Worm (Caenorhabditis elegans) whole organism, L4/young adult: ENCODE data around the gene M176.9.
A peak's percentile ranks its signal among the peaks of the same experiment; 100 is the strongest.

Source experiments
- W03F9.2 ChIP-seq: fragments of 150-350 bp; optimal IDR thresholded peaks from 2 replicates; lab custom pipeline; 2014; ENCODE audit warnings: missing biosample characterization, missing genetic modification characterization
- dao-5 ChIP-seq: sonication (generic microtip); optimal IDR thresholded peaks from 2 replicates; lab custom pipeline; 2016; ENCODE audit warnings: missing genotype, missing genetic modification characterization, moderate library complexity, missing compliant biosample characterization
- him-1 ChIP-seq: sonication (generic microtip); optimal IDR thresholded peaks from 2 replicates; lab custom pipeline; 2016; ENCODE audit warnings: missing genotype, missing genetic modification reagents, missing genetic modification characterization, missing compliant biosample characterization

M176.9 gene

DNA sequence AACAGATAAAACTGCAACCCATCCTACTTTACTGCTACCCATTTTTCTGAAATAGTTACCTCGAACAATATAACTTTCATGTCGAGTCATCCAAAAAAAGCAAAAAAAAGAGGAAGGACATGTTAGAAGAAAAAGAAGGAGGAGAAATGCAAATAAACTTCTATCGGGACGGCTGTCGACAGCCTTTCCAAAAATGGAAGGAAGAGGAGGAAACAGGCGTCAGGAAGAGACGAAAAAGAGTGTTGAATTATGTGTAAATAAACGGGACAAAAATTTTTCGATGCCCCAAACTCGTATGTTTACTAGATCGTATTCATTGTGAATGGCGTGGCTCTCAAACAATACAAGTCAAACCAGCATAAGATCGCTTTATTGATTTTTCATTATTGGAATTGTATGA lies 16.2 kb upstream of the M176.9 start, which contains the start of gene M176.5:
Gene M176.5, minus strand, starts transcription at position 101 of the 400 bp plus-strand sequence.
- TF ChIP-seq dao-5 (tag; lab: Kevin White, UChicago) (no peak), him-1 (tag; lab: Kevin White, UChicago) (no peak), W03F9.2 (tag; lab: Kevin White, UChicago) (no peak)

DNA sequence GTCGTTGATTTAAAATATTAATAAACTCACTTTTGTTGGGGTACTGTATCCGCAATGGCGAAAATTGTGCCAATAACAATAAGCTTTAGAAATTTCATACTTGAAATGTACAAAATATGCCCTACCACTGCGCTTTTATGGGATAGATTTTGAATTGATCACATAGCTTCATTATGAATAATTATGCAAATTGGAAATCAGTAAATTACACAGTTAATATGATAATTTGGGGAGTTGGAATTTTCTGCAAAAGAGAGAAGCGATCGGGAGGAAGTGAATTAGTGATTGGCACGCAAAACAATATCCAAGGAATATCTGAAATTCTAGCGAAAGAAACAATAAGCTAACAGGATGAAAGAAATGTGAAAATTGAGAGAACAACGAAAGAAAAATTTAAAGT lies 14.7 kb upstream of the M176.9 start, which contains the start of gene M176.10:
Gene M176.10, minus strand, starts transcription at position 101 of the 400 bp plus-strand sequence.
- no peak for TF ChIP-seq W03F9.2 (tag; lab: Kevin White, UChicago)

DNA sequence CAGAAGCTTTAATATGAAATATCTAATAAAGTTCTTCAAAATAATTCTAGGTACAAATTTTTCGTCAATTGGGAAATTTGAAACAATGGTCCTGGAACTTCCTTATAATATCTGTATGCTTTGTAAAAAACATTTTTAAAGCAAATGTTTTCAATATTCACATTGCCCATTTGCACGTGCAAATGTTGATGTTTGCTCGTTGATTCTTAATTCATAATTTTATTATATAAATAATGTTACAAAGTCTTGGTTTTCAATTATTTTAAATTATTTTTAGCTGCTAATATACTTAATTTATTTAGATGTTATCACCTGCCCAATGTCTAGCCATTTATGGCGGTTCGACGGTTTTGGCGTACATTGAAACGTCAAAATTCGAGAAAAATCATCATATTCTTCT lies 10.6 kb upstream of the M176.9 start, which contains the start of gene M176.11:
Gene M176.11, plus strand, starts transcription at position 301 of the 400 bp plus-strand sequence.
- TF ChIP-seq him-1 (tag; lab: Kevin White, UChicago) (no peak), W03F9.2 (tag; lab: Kevin White, UChicago) (no peak), dao-5 (tag; lab: Kevin White, UChicago) (no peak)

DNA sequence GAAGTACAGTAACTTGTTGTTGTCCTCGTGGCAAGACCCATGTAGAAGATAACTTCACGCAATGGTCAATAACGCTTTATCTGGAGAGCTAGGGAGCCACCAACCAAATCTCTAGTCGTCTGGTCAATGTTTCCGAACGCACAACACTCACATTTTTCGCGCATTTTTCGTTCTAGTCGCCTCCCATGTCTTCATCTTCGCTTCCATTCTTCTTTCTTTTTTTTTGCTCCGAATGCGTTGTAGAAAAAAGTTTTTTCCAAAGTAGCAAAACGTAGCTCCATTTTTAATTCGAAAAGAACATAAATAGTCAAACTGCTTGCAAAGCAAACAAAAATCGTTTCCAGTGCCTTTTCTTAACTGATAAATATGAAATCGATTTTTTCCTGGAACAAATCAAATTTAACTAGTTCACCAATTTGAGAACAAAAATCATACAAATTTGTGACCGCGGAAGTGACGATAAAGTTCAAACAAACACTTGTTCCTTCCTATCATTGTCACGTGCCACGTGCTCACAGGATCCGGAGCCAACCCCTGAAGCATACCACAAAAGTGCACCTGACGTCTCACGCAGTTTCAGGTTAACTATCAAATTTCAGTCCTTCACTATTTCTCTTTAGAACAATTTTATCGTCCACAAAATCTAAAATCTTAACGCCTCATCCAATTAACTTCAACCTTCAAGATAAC lies 7.6 kb upstream of the M176.9 start:
- TF ChIP-seq him-1 (tag; lab: Kevin White, UChicago) (no peak), W03F9.2 (tag; lab: Kevin White, UChicago) (no peak), dao-5 (tag; lab: Kevin White, UChicago) (no peak)

DNA sequence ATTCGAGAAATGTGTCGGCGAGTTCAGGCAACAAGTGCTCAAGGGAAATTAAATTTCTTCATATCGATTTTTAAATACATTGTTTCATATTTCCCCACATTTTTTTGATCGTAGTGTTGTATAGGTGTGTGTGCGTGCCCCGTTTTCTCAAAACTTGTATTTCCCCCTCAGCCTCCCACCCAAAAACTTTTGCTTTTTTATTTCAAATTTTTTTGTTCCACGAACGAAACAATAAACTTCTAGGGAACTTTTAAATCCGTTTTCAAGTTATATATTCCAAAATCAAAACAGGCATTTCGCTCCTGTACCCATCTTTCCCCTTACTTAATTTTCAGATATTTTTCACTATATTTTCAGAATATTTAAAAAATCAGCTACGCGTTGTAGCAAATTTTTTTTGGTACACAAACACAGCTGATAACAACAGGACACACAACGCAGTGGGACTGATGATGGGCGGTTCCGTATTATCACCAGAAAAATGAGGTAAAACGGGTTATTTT lies 6.7 kb upstream of the M176.9 start, which contains the start of the genes M176.4 and M176.16:
Gene M176.4, plus strand, starts transcription at position 301 of the 503 bp plus-strand sequence.
Gene M176.16, plus strand, starts transcription at position 453 of the 503 bp plus-strand sequence.
- TF ChIP-seq him-1 (tag; lab: Kevin White, UChicago) (no peak), W03F9.2 (tag; lab: Kevin White, UChicago) (no peak), dao-5 (tag; lab: Kevin White, UChicago) (no peak)

DNA sequence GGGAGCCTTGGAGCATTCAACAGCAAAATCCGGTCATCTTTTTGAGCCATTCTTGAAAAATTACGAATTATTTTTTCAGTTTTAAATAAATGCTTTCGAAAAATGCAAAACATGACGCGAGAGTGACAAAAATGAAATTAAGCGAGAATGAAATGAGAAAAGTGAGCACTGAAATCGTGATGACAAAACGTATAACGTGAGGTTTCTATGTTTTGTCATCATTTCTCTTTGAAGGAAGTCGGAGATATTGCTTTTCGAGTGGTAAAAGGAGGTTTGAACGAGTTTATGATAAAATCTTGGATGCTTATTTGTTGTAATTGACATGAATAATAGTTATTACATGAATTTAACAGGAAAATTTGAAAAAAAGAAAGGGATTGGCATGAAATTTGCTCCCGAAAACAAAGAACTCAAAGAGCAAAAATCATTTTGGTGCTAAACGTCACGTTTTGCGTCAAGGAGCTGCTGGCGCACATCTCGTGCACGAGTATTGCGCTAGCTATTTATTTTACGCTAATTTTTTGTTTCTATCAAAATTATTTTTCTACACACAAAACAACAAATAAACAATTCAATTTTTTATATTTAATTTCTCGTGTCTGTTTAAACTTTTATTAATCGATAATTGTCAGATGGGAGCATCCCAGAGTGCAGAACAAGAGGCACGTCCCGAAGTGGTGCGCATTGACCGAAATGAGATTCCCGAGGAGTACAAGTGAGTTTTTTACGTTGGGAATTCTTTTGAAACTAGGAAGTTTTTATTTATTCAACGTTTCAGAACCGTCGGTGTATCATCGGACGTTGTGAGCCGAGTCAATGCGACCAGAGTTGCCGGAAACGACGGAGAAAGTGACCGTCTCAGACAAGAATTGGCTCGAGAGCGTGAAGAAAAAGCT lies 5.2 kb upstream of the M176.9 start, which contains the start of the genes gss-1 and chch-3:
Gene gss-1, minus strand, starts transcription at position 51 of the 896 bp plus-strand sequence.
Gene chch-3, plus strand, starts transcription at position 633 of the 896 bp plus-strand sequence.
- TF ChIP-seq dao-5 (tag; lab: Kevin White, UChicago) (no peak), W03F9.2 (tag; lab: Kevin White, UChicago) (peak; percentile 81)

DNA sequence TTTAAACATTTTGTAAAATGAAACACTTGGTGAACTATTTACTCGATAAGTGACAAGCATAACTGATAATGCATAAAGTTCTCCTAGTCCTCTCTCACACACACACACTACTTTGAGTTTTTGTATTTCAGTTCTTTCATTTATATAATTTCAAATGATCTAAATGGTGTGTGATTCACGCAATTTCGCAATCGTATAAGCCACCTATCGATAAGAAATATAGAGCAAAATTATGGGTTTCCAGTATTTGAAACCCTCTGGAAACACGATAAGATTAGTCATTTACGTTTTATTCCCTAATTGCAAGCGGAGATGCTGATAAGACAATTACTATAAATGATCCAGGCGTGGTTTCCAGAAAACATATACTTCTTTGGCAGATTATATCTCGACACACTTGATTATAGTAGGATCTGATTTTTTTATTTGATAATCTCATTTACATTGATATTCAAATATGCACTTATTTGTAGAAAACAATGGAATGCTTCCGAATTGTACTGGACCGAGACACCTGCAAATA lies 750 bp upstream of the M176.9 start, which contains the start of gene arrd-3:
Gene arrd-3, plus strand, starts transcription at position 473 of the 523 bp plus-strand sequence.
- no peak for TF ChIP-seq W03F9.2 (tag; lab: Kevin White, UChicago)
- no peak for TF ChIP-seq dao-5 (tag; lab: Kevin White, UChicago)
- no peak for TF ChIP-seq him-1 (tag; lab: Kevin White, UChicago)

DNA sequence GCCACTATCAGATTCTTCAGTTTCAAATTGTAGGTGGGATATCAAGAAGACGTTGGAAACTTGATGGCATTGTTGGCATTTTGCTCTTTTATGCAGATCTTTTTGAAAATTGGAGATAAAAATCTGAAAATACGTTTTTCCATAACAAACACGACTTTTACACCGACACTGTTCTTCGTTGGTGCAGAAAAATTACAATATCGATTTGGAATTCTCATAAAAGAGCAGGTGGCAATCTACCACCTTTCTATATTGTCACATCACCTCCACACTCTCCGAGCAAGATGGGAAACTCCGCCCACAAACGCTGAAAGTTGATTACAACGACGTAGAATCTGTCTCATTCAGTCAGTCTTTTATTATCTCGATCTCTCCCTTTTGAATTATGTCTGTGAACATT lies 3.9 kb downstream of the M176.9 start, which contains the start of gene arrd-2:
Gene arrd-2, plus strand, starts transcription at position 301 of the 400 bp plus-strand sequence.
- TF ChIP-seq him-1 (tag; lab: Kevin White, UChicago) (no peak), dao-5 (tag; lab: Kevin White, UChicago) (no peak), W03F9.2 (tag; lab: Kevin White, UChicago) (no peak)

DNA sequence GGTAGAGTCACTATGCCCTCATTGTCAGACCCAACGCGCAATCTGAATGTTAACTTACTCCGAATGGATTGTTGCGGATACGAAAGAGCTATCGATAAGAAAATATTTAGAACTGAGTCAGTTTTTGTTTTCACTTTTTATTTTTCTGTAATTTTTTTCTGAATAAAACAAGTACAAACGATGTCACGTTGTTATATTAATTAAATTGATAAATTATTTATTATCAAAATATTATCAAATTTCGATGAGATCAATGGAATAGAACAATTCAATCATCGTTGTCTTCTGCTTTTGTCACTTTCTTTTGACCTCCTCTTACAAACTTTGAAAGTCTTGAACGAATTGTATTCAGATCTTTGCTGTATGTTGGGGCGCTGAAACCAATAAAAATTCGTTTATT lies 4.4 kb downstream of the M176.9 start, which contains the start of gene mpz-6:
Gene mpz-6, minus strand, starts transcription at position 101 of the 400 bp plus-strand sequence.
- no peak for TF ChIP-seq W03F9.2 (tag; lab: Kevin White, UChicago)
- no peak for TF ChIP-seq dao-5 (tag; lab: Kevin White, UChicago)
- no peak for TF ChIP-seq him-1 (tag; lab: Kevin White, UChicago)

DNA sequence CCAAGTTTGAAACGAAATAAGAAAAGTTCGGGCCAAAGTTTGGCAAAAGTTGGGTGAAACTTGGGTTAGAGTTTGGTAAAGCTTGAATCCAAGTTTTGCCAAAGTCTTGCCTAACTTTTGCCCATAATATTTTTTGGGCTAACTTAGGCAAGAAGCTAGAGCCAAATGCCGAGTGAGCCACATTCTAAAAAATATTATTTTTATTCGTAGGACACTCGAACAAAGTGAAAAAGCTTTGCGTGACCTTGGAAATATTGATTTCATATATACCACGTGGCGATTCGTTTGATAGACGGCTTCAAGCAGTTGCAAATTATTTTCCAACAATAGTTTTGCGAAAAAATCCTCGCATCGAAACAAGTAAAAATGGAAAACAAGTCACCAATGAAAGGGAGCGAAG lies 7.6 kb downstream of the M176.9 start, which contains the start of gene Y51B9A.5:
Gene Y51B9A.5, plus strand, starts transcription at position 301 of the 400 bp plus-strand sequence.
- no peak for TF ChIP-seq him-1 (tag; lab: Kevin White, UChicago)
- TF ChIP-seq dao-5 (tag; lab: Kevin White, UChicago): no peak
- no peak for TF ChIP-seq W03F9.2 (tag; lab: Kevin White, UChicago)

DNA sequence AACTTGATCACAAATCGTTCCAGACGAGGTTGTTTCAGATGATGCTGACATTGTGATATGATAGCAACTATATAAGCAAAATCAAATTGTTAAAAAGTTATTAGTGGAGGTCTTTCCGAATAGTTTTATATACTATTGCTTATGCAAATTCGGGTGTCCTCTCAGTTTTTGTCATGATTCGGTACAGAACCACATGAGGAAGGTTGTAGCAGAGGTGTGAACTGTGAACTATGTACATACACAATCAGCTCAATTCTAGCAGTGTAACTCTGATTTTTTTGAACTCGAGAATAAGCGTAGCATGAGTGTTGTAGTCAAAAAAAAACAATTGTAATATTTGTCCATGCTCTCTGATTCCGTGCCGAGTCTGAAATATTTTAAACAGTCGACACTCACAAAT lies 8.3 kb downstream of the M176.9 start, which contains the start of gene Y51B9A.6:
Gene Y51B9A.6, minus strand, starts transcription at position 101 of the 400 bp plus-strand sequence.
- no peak for TF ChIP-seq W03F9.2 (tag; lab: Kevin White, UChicago)

DNA sequence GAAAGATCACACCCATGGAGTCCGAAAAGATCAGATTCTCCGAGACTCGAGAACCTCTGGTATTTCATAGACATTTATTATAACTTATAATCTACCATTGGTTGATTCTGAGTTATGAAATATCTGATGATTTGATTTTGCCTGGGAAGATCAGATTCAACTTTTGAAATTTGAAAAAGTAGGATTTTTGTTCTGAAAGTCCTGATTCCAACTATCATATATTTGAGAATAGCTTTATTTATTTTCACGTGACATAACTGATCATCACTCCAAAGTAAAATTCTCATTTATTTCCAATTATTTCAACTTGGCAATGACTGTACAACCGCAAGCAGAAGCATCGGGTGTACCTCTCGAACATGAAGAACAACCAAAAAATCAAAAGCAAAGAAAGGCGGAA lies 11.7 kb downstream of the M176.9 start, which contains the start of gene Y51B9A.7:
Gene Y51B9A.7, plus strand, starts transcription at position 301 of the 400 bp plus-strand sequence.
- no peak for TF ChIP-seq dao-5 (tag; lab: Kevin White, UChicago)
- no peak for TF ChIP-seq W03F9.2 (tag; lab: Kevin White, UChicago)
- no peak for TF ChIP-seq him-1 (tag; lab: Kevin White, UChicago)
